Fruit fly (Drosophila melanogaster) Kc167 (cell line): ENCODE measurements around the gene Dic61B.

Experiments used
- Sin3A ChIP-seq: fragments of >200 bp; optimal IDR thresholded peaks from 2 replicates; lab custom pipeline; 2018; ENCODE audit warnings: missing external identifiers
- h ChIP-seq: fragments of >200 bp; optimal IDR thresholded peaks from 3 replicates; lab custom pipeline; 2018; ENCODE audit warnings: missing external identifiers
- psq ChIP-seq: fragments of >200 bp; optimal IDR thresholded peaks from 2 replicates; lab custom pipeline; 2017; ENCODE audit warnings: missing external identifiers

DNA sequence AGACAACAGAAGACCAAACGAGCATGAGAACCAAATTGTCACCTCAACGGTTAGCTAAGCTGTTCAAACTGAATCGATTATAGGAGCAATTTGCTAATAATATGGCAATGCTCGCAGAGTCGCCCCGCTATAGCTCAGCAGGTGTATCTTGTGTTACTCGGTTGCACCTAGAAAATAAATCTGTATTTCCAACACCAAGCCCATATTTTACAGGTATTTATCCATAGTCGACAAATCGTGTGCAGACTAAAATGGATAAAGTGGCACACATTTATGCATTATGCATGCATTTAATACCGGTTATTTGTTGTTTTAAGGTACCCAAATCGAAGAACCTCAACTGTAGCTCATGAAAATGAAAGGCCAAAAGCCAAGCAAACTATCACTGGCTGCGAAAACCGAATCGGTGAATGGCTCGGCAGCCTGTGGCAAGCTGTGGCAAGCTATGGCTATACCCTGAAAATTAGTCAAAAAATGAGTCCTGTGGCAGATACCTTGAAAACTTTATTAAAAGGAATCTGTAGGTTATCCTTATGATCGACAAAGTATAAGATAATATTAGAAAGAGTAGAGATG, 26.6 kb upstream of the Dic61B start, which contains the start of gene Vdup1:
- TF ChIP-seq h (no peak), Sin3A (lab: Kevin White, UChicago) (no peak), psq (lab: Kevin White, UChicago) (no peak)
